Worm (Caenorhabditis elegans) whole organism, late embryonic: ENCODE data around the gene lgc-18.

Source experiments
- C08G9.2 ChIP-seq: sonication (generic microtip); optimal IDR thresholded peaks from 2 replicates; lab custom pipeline; 2016; ENCODE audit warnings: mild to moderate bottlenecking, missing genetic modification characterization, moderate library complexity, missing compliant biosample characterization
- C38D4.7 ChIP-seq: fragments of 200-800 bp; sonication (Bioruptor generic); optimal IDR thresholded peaks from 2 replicates; lab custom pipeline; 2018; ENCODE audit warnings: mild to moderate bottlenecking, missing genetic modification characterization, moderate library complexity, missing compliant biosample characterization
- F13H6.1 ChIP-seq: sonication (generic microtip); optimal IDR thresholded peaks from 2 replicates; lab custom pipeline; 2016; ENCODE audit warnings: missing genetic modification characterization, missing compliant biosample characterization
- K09A11.1 ChIP-seq: sonication (generic microtip); optimal IDR thresholded peaks from 2 replicates; lab custom pipeline; 2017; ENCODE audit warnings: antibody characterized with exemption, mild to moderate bottlenecking, missing genetic modification characterization, missing compliant biosample characterization; ENCODE audit not compliant: insufficient read depth
- T23F11.4 ChIP-seq: fragments of 200-800 bp; sonication (Bioruptor generic); optimal IDR thresholded peaks from 2 replicates; lab custom pipeline; 2018; ENCODE audit warnings: mild to moderate bottlenecking, missing genetic modification characterization, missing compliant biosample characterization
- Y22D7AL.16 ChIP-seq: sonication (generic microtip); optimal IDR thresholded peaks from 2 replicates; lab custom pipeline; 2016; ENCODE audit warnings: missing genetic modification characterization, missing compliant biosample characterization
- ahr-1 ChIP-seq: sonication (generic microtip); optimal IDR thresholded peaks from 2 replicates; lab custom pipeline; 2016; ENCODE audit warnings: missing genetic modification characterization, missing compliant biosample characterization
- ama-1 ChIP-seq: fragments of 150-350 bp; optimal IDR thresholded peaks from 2 replicates; lab custom pipeline; 2014
- ceh-19 ChIP-seq: fragments of 200-800 bp; sonication (Bioruptor generic); optimal IDR thresholded peaks from 2 replicates; lab custom pipeline; 2018; ENCODE audit warnings: mild to moderate bottlenecking, missing genetic modification characterization, missing compliant biosample characterization
- ceh-2 ChIP-seq: sonication (generic microtip); optimal IDR thresholded peaks from 2 replicates; lab custom pipeline; 2016; ENCODE audit warnings: missing genotype, missing genetic modification characterization, missing compliant biosample characterization
- ceh-30 ChIP-seq: fragments of 150-350 bp; optimal IDR thresholded peaks from 2 replicates; lab custom pipeline; 2014; ENCODE audit warnings: missing biosample characterization, missing genetic modification characterization
- ceh-45 ChIP-seq: fragments of 200-800 bp; sonication (Bioruptor generic); IDR thresholded peaks from 2 replicates; pipeline ENCODE4 v1.3.6; 2022; ENCODE audit warnings: missing genetic modification reagents, missing genetic modification characterization, missing compliant biosample characterization
- ceh-48 ChIP-seq: sonication (generic microtip); optimal IDR thresholded peaks from 2 replicates; lab custom pipeline; 2016; ENCODE audit warnings: missing genetic modification characterization, inconsistent platforms, missing compliant biosample characterization
- ceh-6 ChIP-seq: fragments of 200-800 bp; sonication (Bioruptor generic); optimal IDR thresholded peaks from 2 replicates; lab custom pipeline; 2018; ENCODE audit warnings: mild to moderate bottlenecking, missing genetic modification characterization, missing compliant biosample characterization
- dmd-4 ChIP-seq: sonication (generic microtip); optimal IDR thresholded peaks from 2 replicates; lab custom pipeline; 2016; ENCODE audit warnings: borderline replicate concordance, missing genetic modification characterization, missing compliant biosample characterization
- elt-2 ChIP-seq: sonication (generic microtip); optimal IDR thresholded peaks from 2 replicates; lab custom pipeline; 2016; ENCODE audit warnings: missing genetic modification reagents, missing genetic modification characterization, missing compliant biosample characterization
- eyg-1 ChIP-seq: sonication (generic microtip); optimal IDR thresholded peaks from 2 replicates; lab custom pipeline; 2016; ENCODE audit warnings: missing genotype, missing genetic modification characterization, missing compliant biosample characterization
- fax-1 ChIP-seq: sonication (generic microtip); optimal IDR thresholded peaks from 2 replicates; lab custom pipeline; 2016; ENCODE audit warnings: missing genotype, missing genetic modification characterization, missing compliant biosample characterization
- fkh-10 ChIP-seq: fragments of 150-350 bp; optimal IDR thresholded peaks from 2 replicates; lab custom pipeline; 2014; ENCODE audit warnings: missing biosample characterization, missing genetic modification reagents, missing genetic modification characterization
- fkh-6 ChIP-seq: sonication (generic microtip); optimal IDR thresholded peaks from 2 replicates; lab custom pipeline; 2016; ENCODE audit warnings: missing genetic modification characterization, missing compliant biosample characterization
- hlh-13 ChIP-seq: fragments of 200-800 bp; sonication (Bioruptor generic); optimal IDR thresholded peaks from 2 replicates; lab custom pipeline; 2018; ENCODE audit warnings: mild to moderate bottlenecking, missing genetic modification characterization, missing compliant biosample characterization
- hlh-30 ChIP-seq: sonication (generic microtip); optimal IDR thresholded peaks from 2 replicates; lab custom pipeline; 2017; ENCODE audit warnings: antibody characterized with exemption, missing genetic modification characterization, missing compliant biosample characterization; ENCODE audit not compliant: insufficient read depth
- hlh-6 ChIP-seq: sonication (generic microtip); optimal IDR thresholded peaks from 2 replicates; lab custom pipeline; 2016; ENCODE audit warnings: missing genotype, missing genetic modification characterization, missing compliant biosample characterization
- hlh-8 ChIP-seq: sonication (generic microtip); optimal IDR thresholded peaks from 2 replicates; lab custom pipeline; 2016; ENCODE audit warnings: missing genotype, missing genetic modification characterization, missing compliant biosample characterization
- lin-11 ChIP-seq: fragments of 200-800 bp; sonication (Bioruptor generic); optimal IDR thresholded peaks from 2 replicates; lab custom pipeline; 2018; ENCODE audit warnings: mild to moderate bottlenecking, missing genetic modification characterization, missing compliant biosample characterization
- npax-4 ChIP-seq: sonication (generic microtip); optimal IDR thresholded peaks from 2 replicates; lab custom pipeline; 2016; ENCODE audit warnings: missing genetic modification characterization, missing compliant biosample characterization
- odd-2 ChIP-seq: sonication (generic microtip); optimal IDR thresholded peaks from 2 replicates; lab custom pipeline; 2017; ENCODE audit warnings: antibody characterized with exemption, mild to moderate bottlenecking, missing genetic modification characterization, missing compliant biosample characterization
- pat-9 ChIP-seq: fragments of 200-800 bp; sonication (Bioruptor generic); optimal IDR thresholded peaks from 2 replicates; lab custom pipeline; 2018; ENCODE audit warnings: mild to moderate bottlenecking, missing genetic modification characterization, moderate library complexity, missing compliant biosample characterization
- pax-1 ChIP-seq: fragments of 150-350 bp; optimal IDR thresholded peaks from 2 replicates; lab custom pipeline; 2014; ENCODE audit warnings: missing biosample characterization, missing genetic modification characterization
- pqm-1 ChIP-seq: sonication (generic microtip); optimal IDR thresholded peaks from 2 replicates; lab custom pipeline; 2016; ENCODE audit warnings: missing genetic modification characterization, missing compliant biosample characterization
- pros-1 ChIP-seq: fragments of 150-350 bp; optimal IDR thresholded peaks from 2 replicates; lab custom pipeline; 2014; ENCODE audit warnings: missing biosample characterization, missing genetic modification reagents, missing genetic modification characterization
- ref-2 ChIP-seq: sonication (generic microtip); optimal IDR thresholded peaks from 2 replicates; lab custom pipeline; 2016; ENCODE audit warnings: missing genetic modification characterization, missing compliant biosample characterization
- rnt-1 ChIP-seq: sonication (generic microtip); optimal IDR thresholded peaks from 2 replicates; lab custom pipeline; 2016; ENCODE audit warnings: missing genetic modification characterization, missing compliant biosample characterization
- syd-9 ChIP-seq: sonication (generic microtip); optimal IDR thresholded peaks from 2 replicates; lab custom pipeline; 2016; ENCODE audit warnings: mild to moderate bottlenecking, missing genetic modification characterization, moderate library complexity, missing compliant biosample characterization
- tbx-7 ChIP-seq: sonication (generic microtip); optimal IDR thresholded peaks from 2 replicates; lab custom pipeline; 2016; ENCODE audit warnings: missing genotype, missing genetic modification characterization, missing compliant biosample characterization

lgc-18 gene

ce11 chrX:12106004-12106403 is 19.4 kb upstream of the lgc-18 start (continued):
- TF ChIP-seq ceh-48 (tag; lab: Kevin White, UChicago), result peak; percentile 89
- peak; percentile 84 for TF ChIP-seq K09A11.1
- TF ChIP-seq pat-9 (tag; lab: Kevin White, UChicago), result peak; percentile 96
- peak; percentile 94 for TF ChIP-seq rnt-1
- TF ChIP-seq fax-1, result peak; percentile 92
- peak; percentile 98 for TF ChIP-seq hlh-6 (tag; lab: Kevin White, UChicago)
- peak; percentile 93 for TF ChIP-seq npax-4 (tag; lab: Kevin White, UChicago)
- TF ChIP-seq ceh-19 (GFP tag; lab: Kevin White, UChicago), result peak; percentile 97
- peak; percentile 94 for TF ChIP-seq syd-9 (tag; lab: Kevin White, UChicago)
- peak; percentile 94 for TF ChIP-seq ceh-2 (tag; lab: Kevin White, UChicago)
- TF ChIP-seq hlh-8 (tag; lab: Kevin White, UChicago), result peak; percentile 95
- TF ChIP-seq F13H6.1 (tag; lab: Kevin White, UChicago), result peak; percentile 94
- TF ChIP-seq pros-1, result peak; percentile 13
- TF ChIP-seq hlh-30 (tag; lab: Kevin White, UChicago), result peak; percentile 77
- peak; percentile 94 for TF ChIP-seq T23F11.4 (GFP tag; lab: Kevin White, UChicago)
- TF ChIP-seq fkh-6 (tag; lab: Kevin White, UChicago), result peak; percentile 96

DNA sequence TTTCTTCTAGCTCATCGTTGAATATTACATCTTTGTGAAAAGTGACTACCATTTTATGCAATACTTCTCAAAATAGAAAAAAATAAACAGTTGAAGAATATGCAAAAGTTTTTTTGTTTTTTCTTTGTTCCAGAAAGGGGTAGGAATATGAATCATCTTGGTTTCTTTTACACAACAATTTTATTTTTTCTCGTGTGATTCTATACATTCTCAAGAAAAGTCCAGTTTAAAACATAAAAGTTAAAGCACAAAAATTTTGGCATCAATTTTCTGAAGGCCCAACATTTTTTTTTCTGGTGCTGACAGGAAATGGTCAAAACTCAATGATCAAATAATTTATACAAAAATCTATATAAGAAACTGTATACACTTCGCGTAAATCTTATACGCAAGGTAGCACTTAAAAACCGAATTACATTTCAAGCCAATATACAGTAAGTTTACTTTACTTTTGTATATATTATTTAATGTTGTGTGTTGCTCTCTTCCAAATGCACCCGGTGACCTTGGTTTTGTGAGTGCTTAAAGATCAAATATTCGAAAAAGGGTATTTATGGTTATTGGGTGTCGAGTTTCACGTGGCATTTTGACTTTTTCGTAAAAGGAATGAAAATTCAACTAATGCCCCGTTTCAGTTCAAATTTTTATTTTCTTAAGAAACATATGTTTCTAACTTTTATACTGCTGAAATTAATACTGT is 16.7 kb upstream of the lgc-18 start, which contains the start of the genes W03G11.2 and lgc-13:
Gene W03G11.2, minus strand, starts transcription at position 101 of the 700 bp plus-strand sequence.
Gene lgc-13, plus strand, starts transcription at position 650 of the 700 bp plus-strand sequence.
- no peak for TF ChIP-seq odd-2 (tag; lab: Kevin White, UChicago)
- TF ChIP-seq ceh-30 (tag; lab: Kevin White, UChicago), result no peak
- TF ChIP-seq fkh-10 (GFP tag; lab: Kevin White, UChicago), result no peak
- TF ChIP-seq ref-2 (tag; lab: Kevin White, UChicago), result no peak
- TF ChIP-seq pros-1, result no peak
- TF ChIP-seq pax-1, result no peak
- no peak for TF ChIP-seq dmd-4 (tag; lab: Kevin White, UChicago)
- TF ChIP-seq hlh-13 (GFP tag; lab: Kevin White, UChicago), result no peak
- TF ChIP-seq tbx-7 (tag; lab: Kevin White, UChicago), result no peak
- no peak for TF ChIP-seq ceh-19 (GFP tag; lab: Kevin White, UChicago)
- TF ChIP-seq lin-11 (tag; lab: Kevin White, UChicago), result no peak
- no peak for TF ChIP-seq ceh-6 (GFP tag; lab: Kevin White, UChicago)
- TF ChIP-seq, all 69 proteins: peak for 0

DNA sequence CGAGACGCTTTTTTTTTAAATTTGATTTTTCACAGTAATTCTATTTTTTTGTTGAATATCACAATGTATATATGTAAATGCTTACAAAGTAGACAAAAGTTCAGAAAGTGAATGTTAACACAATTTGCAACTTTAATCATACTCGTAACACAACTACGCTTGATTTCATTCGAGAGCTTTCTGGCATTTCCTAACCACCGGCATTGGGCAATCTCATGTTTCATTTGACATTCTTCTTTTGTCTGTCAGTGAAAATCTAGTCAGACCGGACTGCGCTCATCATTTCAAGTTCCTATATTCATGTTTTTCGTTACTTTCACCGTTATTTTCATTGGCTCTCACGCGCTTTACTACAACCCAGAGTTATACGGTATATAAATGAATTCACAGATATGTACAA is 14.2 kb upstream of the lgc-18 start, which contains the start of gene lgc-14:
Gene lgc-14, plus strand, starts transcription at position 301 of the 400 bp plus-strand sequence.
- TF ChIP-seq ceh-45 (GFP tag; lab: Robert Waterston, UW) (no peak), eyg-1 (no peak), elt-2 (no peak), ama-1 (lab: Kevin White, UChicago) (no peak), ahr-1 (no peak), fax-1 (no peak), ceh-6 (GFP tag; lab: Kevin White, UChicago) (no peak), ceh-2 (tag; lab: Kevin White, UChicago) (no peak), Y22D7AL.16 (tag; lab: Kevin White, UChicago) (no peak)
- TF ChIP-seq, all 69 proteins: peak for 0

- no peak for TF ChIP-seq C08G9.2
- no peak for TF ChIP-seq C38D4.7 (GFP tag; lab: Kevin White, UChicago)
- no peak for TF ChIP-seq ref-2 (tag; lab: Kevin White, UChicago)
- TF ChIP-seq pqm-1 (tag; lab: Kevin White, UChicago), result no peak
- TF ChIP-seq ceh-6 (GFP tag; lab: Kevin White, UChicago), result no peak
Measured at ce11 chrX:12114024-12114423, 11.4 kb upstream of the lgc-18 start, which contains the start of gene lgc-15. TSS of gene lgc-15 (plus strand) at chrX:12114324.
